Worm (Caenorhabditis elegans) whole organism, L4 larva: ENCODE results near the gene E02H1.1.

Source experiments
- F10B5.3 ChIP-seq: sonication (generic microtip); optimal IDR thresholded peaks from 2 replicates; lab custom pipeline; 2016; ENCODE audit warnings: mild to moderate bottlenecking, missing genetic modification characterization, missing compliant biosample characterization
- ces-1 ChIP-seq: fragments of 150-350 bp; sonication (generic microtip); optimal IDR thresholded peaks from 4 replicates; lab custom pipeline; 2014; ENCODE audit warnings: missing biosample characterization, missing genetic modification reagents, missing genetic modification characterization
- fkh-10 ChIP-seq: fragments of 150-350 bp; optimal IDR thresholded peaks from 2 replicates; lab custom pipeline; 2014; ENCODE audit warnings: missing biosample characterization, missing genetic modification reagents, missing genetic modification characterization
- hlh-30 ChIP-seq: sonication (generic microtip); optimal IDR thresholded peaks from 2 replicates; lab custom pipeline; 2017; ENCODE audit warnings: antibody characterized with exemption, mild to moderate bottlenecking, missing genetic modification characterization, missing compliant biosample characterization; ENCODE audit not compliant: insufficient read depth
- lin-39 ChIP-seq: fragments of 150-350 bp; optimal IDR thresholded peaks from 2 replicates; lab custom pipeline; 2014; ENCODE audit warnings: missing biosample characterization, missing genetic modification reagents, missing genetic modification characterization
- nhr-25 ChIP-seq: sonication (generic microtip); optimal IDR thresholded peaks from 2 replicates; lab custom pipeline; 2017; ENCODE audit warnings: missing genetic modification characterization, mild to moderate bottlenecking, missing compliant biosample characterization, antibody characterized with exemption, moderate library complexity, borderline replicate concordance; ENCODE audit not compliant: insufficient read depth
- nhr-76 ChIP-seq: fragments of 150-350 bp; optimal IDR thresholded peaks from 2 replicates; lab custom pipeline; 2014; ENCODE audit warnings: missing biosample characterization, missing genetic modification characterization
- skn-1 ChIP-seq: fragments of 150-350 bp; optimal IDR thresholded peaks from 2 replicates; lab custom pipeline; 2014; ENCODE audit warnings: missing biosample characterization, missing genetic modification characterization
- spr-1 ChIP-seq: sonication (generic microtip); optimal IDR thresholded peaks from 2 replicates; lab custom pipeline; 2016; ENCODE audit warnings: mild to moderate bottlenecking, missing genetic modification characterization, missing compliant biosample characterization
- tag-97 ChIP-seq: fragments of 200-800 bp; sonication (Bioruptor generic); IDR thresholded peaks from 2 replicates; pipeline ENCODE4 v1.3.6; 2022; ENCODE audit warnings: missing genetic modification characterization, missing compliant biosample characterization
- unc-130 ChIP-seq: sonication (generic microtip); optimal IDR thresholded peaks from 2 replicates; lab custom pipeline; 2016; ENCODE audit warnings: missing genetic modification reagents, missing genetic modification characterization, missing compliant biosample characterization

- TF ChIP-seq spr-1 (tag; lab: Kevin White, UChicago) (no peak), tag-97 (GFP tag; lab: Robert Waterston, UW) (no peak), fkh-10 (GFP tag; lab: Kevin White, UChicago) (no peak), hlh-30 (tag; lab: Kevin White, UChicago) (no peak), nhr-76 (tag; lab: Kevin White, UChicago) (no peak), F10B5.3 (tag; lab: Kevin White, UChicago) (no peak), skn-1 (tag; lab: Kevin White, UChicago) (no peak), nhr-25 (tag; lab: Kevin White, UChicago) (no peak), unc-130 (GFP tag; lab: Kevin White, UChicago) (no peak), lin-39 (tag; lab: Kevin White, UChicago) (no peak), ces-1 (no peak)
Measured at ce11 chrII:9592737-9593136, 1.8 kb upstream of the E02H1.1 start, which contains the start of gene parp-2.
